Worm (Caenorhabditis elegans) whole organism, late embryonic: ENCODE results near the gene C18G1.8.

ENCODE experiments used
- C38D4.7 ChIP-seq: fragments of 200-800 bp; sonication (Bioruptor generic); optimal IDR thresholded peaks from 2 replicates; lab custom pipeline; 2018; ENCODE audit warnings: mild to moderate bottlenecking, missing genetic modification characterization, moderate library complexity, missing compliant biosample characterization
- K09A11.1 ChIP-seq: sonication (generic microtip); optimal IDR thresholded peaks from 2 replicates; lab custom pipeline; 2017; ENCODE audit warnings: antibody characterized with exemption, mild to moderate bottlenecking, missing genetic modification characterization, missing compliant biosample characterization; ENCODE audit not compliant: insufficient read depth
- T23F11.4 ChIP-seq: fragments of 200-800 bp; sonication (Bioruptor generic); optimal IDR thresholded peaks from 2 replicates; lab custom pipeline; 2018; ENCODE audit warnings: mild to moderate bottlenecking, missing genetic modification characterization, missing compliant biosample characterization
- ahr-1 ChIP-seq: sonication (generic microtip); optimal IDR thresholded peaks from 2 replicates; lab custom pipeline; 2016; ENCODE audit warnings: missing genetic modification characterization, missing compliant biosample characterization
- ama-1 ChIP-seq: fragments of 150-350 bp; optimal IDR thresholded peaks from 2 replicates; lab custom pipeline; 2014
- ceh-18 ChIP-seq: sonication (generic microtip); optimal IDR thresholded peaks from 2 replicates; lab custom pipeline; 2016; ENCODE audit warnings: missing genetic modification characterization, missing compliant biosample characterization
- ceh-19 ChIP-seq: fragments of 200-800 bp; sonication (Bioruptor generic); optimal IDR thresholded peaks from 2 replicates; lab custom pipeline; 2018; ENCODE audit warnings: mild to moderate bottlenecking, missing genetic modification characterization, missing compliant biosample characterization
- ceh-22 ChIP-seq: sonication (generic microtip); optimal IDR thresholded peaks from 2 replicates; lab custom pipeline; 2017; ENCODE audit warnings: missing biosample characterization, missing genetic modification characterization
- che-1 ChIP-seq: sonication (generic microtip); optimal IDR thresholded peaks from 2 replicates; lab custom pipeline; 2016; ENCODE audit warnings: mild to moderate bottlenecking, missing genetic modification characterization, missing compliant biosample characterization
- dve-1 ChIP-seq: sonication (generic microtip); optimal IDR thresholded peaks from 2 replicates; lab custom pipeline; 2017; ENCODE audit warnings: antibody characterized with exemption, mild to moderate bottlenecking, missing genetic modification characterization, missing compliant biosample characterization
- eyg-1 ChIP-seq: sonication (generic microtip); optimal IDR thresholded peaks from 2 replicates; lab custom pipeline; 2016; ENCODE audit warnings: missing genotype, missing genetic modification characterization, missing compliant biosample characterization
- fax-1 ChIP-seq: sonication (generic microtip); optimal IDR thresholded peaks from 2 replicates; lab custom pipeline; 2016; ENCODE audit warnings: missing genotype, missing genetic modification characterization, missing compliant biosample characterization
- fkh-6 ChIP-seq: sonication (generic microtip); optimal IDR thresholded peaks from 2 replicates; lab custom pipeline; 2016; ENCODE audit warnings: missing genetic modification characterization, missing compliant biosample characterization
- hlh-15 ChIP-seq: sonication (generic microtip); optimal IDR thresholded peaks from 2 replicates; lab custom pipeline; 2016; ENCODE audit warnings: missing genetic modification characterization, missing compliant biosample characterization
- hlh-30 ChIP-seq: sonication (generic microtip); optimal IDR thresholded peaks from 2 replicates; lab custom pipeline; 2017; ENCODE audit warnings: antibody characterized with exemption, missing genetic modification characterization, missing compliant biosample characterization; ENCODE audit not compliant: insufficient read depth
- hlh-6 ChIP-seq: sonication (generic microtip); optimal IDR thresholded peaks from 2 replicates; lab custom pipeline; 2016; ENCODE audit warnings: missing genotype, missing genetic modification characterization, missing compliant biosample characterization
- hlh-8 ChIP-seq: sonication (generic microtip); optimal IDR thresholded peaks from 2 replicates; lab custom pipeline; 2016; ENCODE audit warnings: missing genotype, missing genetic modification characterization, missing compliant biosample characterization
- lin-11 ChIP-seq: fragments of 200-800 bp; sonication (Bioruptor generic); optimal IDR thresholded peaks from 2 replicates; lab custom pipeline; 2018; ENCODE audit warnings: mild to moderate bottlenecking, missing genetic modification characterization, missing compliant biosample characterization
- madf-2 ChIP-seq: sonication (generic microtip); optimal IDR thresholded peaks from 2 replicates; lab custom pipeline; 2017; ENCODE audit warnings: missing genetic modification characterization, missing compliant biosample characterization
- mec-3 ChIP-seq: sonication (generic microtip); optimal IDR thresholded peaks from 2 replicates; lab custom pipeline; 2016; ENCODE audit warnings: borderline replicate concordance, missing genetic modification characterization, missing compliant biosample characterization
- nfya-1 ChIP-seq: sonication (generic microtip); optimal IDR thresholded peaks from 2 replicates; lab custom pipeline; 2017; ENCODE audit warnings: missing genetic modification characterization, mild to moderate bottlenecking, missing compliant biosample characterization, antibody characterized with exemption, moderate library complexity
- nhr-232 ChIP-seq: sonication (generic microtip); optimal IDR thresholded peaks from 2 replicates; lab custom pipeline; 2016; ENCODE audit warnings: missing genetic modification characterization, missing compliant biosample characterization
- pag-3 ChIP-seq: sonication (generic microtip); optimal IDR thresholded peaks from 2 replicates; lab custom pipeline; 2016; ENCODE audit warnings: missing compliant biosample characterization, missing genetic modification characterization, borderline replicate concordance
- pat-9 ChIP-seq: fragments of 200-800 bp; sonication (Bioruptor generic); optimal IDR thresholded peaks from 2 replicates; lab custom pipeline; 2018; ENCODE audit warnings: mild to moderate bottlenecking, missing genetic modification characterization, moderate library complexity, missing compliant biosample characterization
- pax-1 ChIP-seq: fragments of 150-350 bp; optimal IDR thresholded peaks from 2 replicates; lab custom pipeline; 2014; ENCODE audit warnings: missing biosample characterization, missing genetic modification characterization
- pha-2 ChIP-seq: sonication (generic microtip); optimal IDR thresholded peaks from 2 replicates; lab custom pipeline; 2017; ENCODE audit warnings: mild to moderate bottlenecking, missing genetic modification characterization, missing compliant biosample characterization
- pha-4 ChIP-seq: fragments of 150-350 bp; optimal IDR thresholded peaks from 2 replicates; lab custom pipeline; 2018; ENCODE audit warnings: missing biosample characterization, missing genetic modification reagents, missing genetic modification characterization
- pros-1 ChIP-seq: fragments of 150-350 bp; optimal IDR thresholded peaks from 2 replicates; lab custom pipeline; 2014; ENCODE audit warnings: missing biosample characterization, missing genetic modification reagents, missing genetic modification characterization
- rnt-1 ChIP-seq: sonication (generic microtip); optimal IDR thresholded peaks from 2 replicates; lab custom pipeline; 2016; ENCODE audit warnings: missing genetic modification characterization, missing compliant biosample characterization
- sox-2 ChIP-seq: fragments of 200-800 bp; sonication (Bioruptor generic); IDR thresholded peaks from 2 replicates; pipeline ENCODE4 v1.3.6; 2022; ENCODE audit warnings: missing genetic modification reagents, missing genetic modification characterization, missing compliant biosample characterization
- syd-9 ChIP-seq: sonication (generic microtip); optimal IDR thresholded peaks from 2 replicates; lab custom pipeline; 2016; ENCODE audit warnings: mild to moderate bottlenecking, missing genetic modification characterization, moderate library complexity, missing compliant biosample characterization
- tbx-7 ChIP-seq: sonication (generic microtip); optimal IDR thresholded peaks from 2 replicates; lab custom pipeline; 2016; ENCODE audit warnings: missing genotype, missing genetic modification characterization, missing compliant biosample characterization
- ttx-3 ChIP-seq: sonication (generic microtip); optimal IDR thresholded peaks from 2 replicates; lab custom pipeline; 2016; ENCODE audit warnings: missing genetic modification reagents, missing genetic modification characterization, missing compliant biosample characterization
- unc-3 ChIP-seq, 2 experiments: fragments of 200-800 bp in 1 of 2; sonication (Bioruptor generic) in 1 of 2; sonication (generic microtip) in 1 of 2; conservative IDR thresholded peaks in 1 of 2; optimal IDR thresholded peaks in 1 of 2; 2 replicates each; pipeline versions ENCODE4 v1.3.6 to Lab custom; 2016 to 2022; ENCODE audit warnings: missing compliant biosample characterization in 2 of 2, missing genetic modification characterization in 2 of 2, missing genetic modification reagents in 1 of 2

C18G1.8 gene

DNA sequence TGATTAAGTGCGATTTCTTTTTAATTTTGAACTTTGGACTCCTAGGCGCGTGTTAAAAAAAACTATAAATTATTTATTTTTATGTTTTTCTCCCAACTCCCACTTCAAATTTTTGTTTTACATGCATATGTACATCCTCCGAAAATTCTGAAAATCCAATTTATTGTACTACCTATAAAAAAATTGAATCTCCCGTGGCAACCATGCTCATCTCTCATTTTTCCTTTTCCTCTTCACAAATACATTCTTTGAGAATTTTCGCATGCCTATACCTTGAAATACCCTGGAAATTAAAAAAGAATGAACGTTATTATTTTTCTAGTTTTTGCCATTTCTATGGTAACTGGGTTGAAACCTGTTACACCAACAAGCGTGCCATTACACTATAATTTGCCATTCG is 22.4 kb upstream of the C18G1.8 start, which contains the start of gene R02F11.10:
Gene R02F11.10, plus strand, starts transcription at position 301 of the 400 bp plus-strand sequence.
- TF ChIP-seq pag-3 (no peak), unc-3 (GFP tag; conservative IDR thresholded peaks at IDR 0.05; lab: Robert Waterston, UW) (no peak), unc-3 (tag; optimal IDR thresholded peaks at IDR 0.05; lab: Kevin White, UChicago) (no peak), hlh-8 (tag; lab: Kevin White, UChicago) (no peak), nhr-232 (tag; lab: Kevin White, UChicago) (no peak), rnt-1 (tag; lab: Kevin White, UChicago) (no peak), pros-1 (tag; lab: Kevin White, UChicago) (no peak), madf-2 (no peak), ahr-1 (tag; lab: Kevin White, UChicago) (no peak), ttx-3 (tag; lab: Kevin White, UChicago) (no peak), sox-2 (GFP tag; lab: Robert Waterston, UW) (no peak), ama-1 (lab: Kevin White, UChicago) (no peak), ceh-22 (tag; lab: Kevin White, UChicago) (no peak), eyg-1 (tag; lab: Kevin White, UChicago) (no peak), pha-2 (tag; lab: Kevin White, UChicago) (no peak)

ce11 chrV:4787836-4788235 is 21.4 kb upstream of the C18G1.8 start:
- TF ChIP-seq mec-3 (no peak), rnt-1 (tag; lab: Kevin White, UChicago) (no peak), ceh-19 (GFP tag; lab: Kevin White, UChicago) (no peak), ceh-22 (tag; lab: Kevin White, UChicago) (no peak), fkh-6 (tag; lab: Kevin White, UChicago) (no peak), pha-2 (tag; lab: Kevin White, UChicago) (no peak), fax-1 (tag; lab: Kevin White, UChicago) (no peak), hlh-15 (tag; lab: Kevin White, UChicago) (no peak), madf-2 (no peak), pros-1 (tag; lab: Kevin White, UChicago) (no peak), ceh-18 (tag; lab: Kevin White, UChicago) (no peak), tbx-7 (tag; lab: Kevin White, UChicago) (no peak), dve-1 (tag; lab: Kevin White, UChicago) (no peak), pax-1 (no peak), syd-9 (tag; lab: Kevin White, UChicago) (no peak), che-1 (tag; lab: Kevin White, UChicago) (no peak), C38D4.7 (no peak)

DNA sequence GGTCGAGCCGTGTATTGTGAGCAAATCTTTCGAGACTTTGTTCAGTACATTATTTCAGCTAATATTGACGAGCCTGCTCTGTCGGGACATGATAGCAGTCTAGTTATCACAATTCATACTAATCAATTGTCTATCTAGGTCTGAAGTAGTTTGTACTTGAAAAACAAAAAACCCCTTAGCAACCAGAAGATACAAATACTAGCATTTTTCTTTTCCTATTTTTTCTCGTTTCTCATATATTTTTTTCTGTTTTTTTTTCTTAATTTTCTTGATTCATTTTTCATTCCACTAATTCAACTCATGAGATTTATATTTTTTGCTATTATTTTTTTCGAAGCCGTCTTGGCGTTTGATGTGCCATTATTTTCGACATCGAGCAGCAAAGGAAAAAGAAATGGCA is 20.8 kb upstream of the C18G1.8 start, which contains the start of gene R02F11.9:
Gene R02F11.9, plus strand, starts transcription at position 301 of the 400 bp plus-strand sequence.
- TF ChIP-seq nfya-1 (no peak), che-1 (tag; lab: Kevin White, UChicago) (no peak)

ce11 chrV:4785333-4785852 is 19.0 kb upstream of the C18G1.8 start, which contains the start of the genes Y60C6A.2 and Y60C6A.3:
TSS of gene Y60C6A.2 (minus strand) at chrV:4785433.
TSS of gene Y60C6A.3 (plus strand) at chrV:4785802.
- TF ChIP-seq pha-4 (tag; lab: Kevin White, UChicago) = no peak
- TF ChIP-seq che-1 (tag; lab: Kevin White, UChicago) = no peak
- no peak for TF ChIP-seq hlh-8 (tag; lab: Kevin White, UChicago)
- no peak for TF ChIP-seq K09A11.1
- TF ChIP-seq syd-9 (tag; lab: Kevin White, UChicago) = no peak
- TF ChIP-seq T23F11.4 (GFP tag; lab: Kevin White, UChicago) = no peak
- no peak for TF ChIP-seq lin-11 (tag; lab: Kevin White, UChicago)
- no peak for TF ChIP-seq hlh-6
- TF ChIP-seq madf-2 = no peak
- TF ChIP-seq hlh-30 (tag; lab: Kevin White, UChicago) = no peak
- TF ChIP-seq pag-3 = no peak
- no peak for TF ChIP-seq eyg-1 (tag; lab: Kevin White, UChicago)
- TF ChIP-seq tbx-7 (tag; lab: Kevin White, UChicago) = no peak
- TF ChIP-seq ttx-3 (tag; lab: Kevin White, UChicago) = no peak
- TF ChIP-seq pat-9 (tag; lab: Kevin White, UChicago) = no peak
- TF ChIP-seq, all 69 proteins: peak for 0
